Fruit fly (Drosophila melanogaster): Measurements from ENCODE around the gene RhoGAP93B.

RhoGAP93B gene

dm6 chr3R:21067543-21067942, 30.1 kb downstream of the RhoGAP93B start:
- TF ChIP-seq CG11762 (GFP tag; optimal IDR thresholded peaks at IDR 0.05; ENCODE audit: insufficient read depth) (no peak), vri (GFP tag; optimal IDR thresholded peaks at IDR 0.05) (peak; percentile 65), CG6854 (GFP tag; optimal IDR thresholded peaks at IDR 0.05) (no peak), CG8632 (GFP tag; optimal IDR thresholded peaks at IDR 0.05) (no peak)

- no peak for TF ChIP-seq vri (GFP tag; optimal IDR thresholded peaks at IDR 0.05)
- TF ChIP-seq CG31627 (GFP tag; optimal IDR thresholded peaks at IDR 0.05): no peak
- TF ChIP-seq Sox15 (GFP tag; optimal IDR thresholded peaks at IDR 0.05): no peak
- TF ChIP-seq CG10669 (GFP tag; optimal IDR thresholded peaks at IDR 0.05): no peak
- no peak for TF ChIP-seq CG11294 (GFP tag; IDR thresholded peaks at IDR 0.05)
- TF ChIP-seq CG8319 (GFP tag; optimal IDR thresholded peaks at IDR 0.05): no peak
- no peak for TF ChIP-seq CG6276 (GFP tag; optimal IDR thresholded peaks at IDR 0.05)
- TF ChIP-seq CG11762 (GFP tag; optimal IDR thresholded peaks at IDR 0.05; ENCODE audit: insufficient read depth): no peak
- no peak for TF ChIP-seq CG7368 (GFP tag; optimal IDR thresholded peaks at IDR 0.05)
- TF ChIP-seq esn (GFP tag; optimal IDR thresholded peaks at IDR 0.05): no peak
- no peak for TF ChIP-seq salr (GFP tag; optimal IDR thresholded peaks at IDR 0.05)
- no peak for TF ChIP-seq cyc (GFP tag; optimal IDR thresholded peaks at IDR 0.05)
- TF ChIP-seq Hr39 (GFP tag; optimal IDR thresholded peaks at IDR 0.05): no peak
- TF ChIP-seq OdsH (GFP tag; optimal IDR thresholded peaks at IDR 0.05): no peak
- TF ChIP-seq CG8632 (GFP tag; optimal IDR thresholded peaks at IDR 0.05): no peak
- peak; percentile 12 for TF ChIP-seq Blimp-1 (GFP tag; optimal IDR thresholded peaks at IDR 0.05)
- TF ChIP-seq CG16779 (tag; optimal IDR thresholded peaks at IDR 0.05): no peak
- no peak for TF ChIP-seq acj6 (GFP tag; optimal IDR thresholded peaks at IDR 0.05)
- TF ChIP-seq fkh (GFP tag; optimal IDR thresholded peaks at IDR 0.05): peak; percentile 71
- TF ChIP-seq Hr4 (GFP tag; optimal IDR thresholded peaks at IDR 0.05): no peak
- no peak for TF ChIP-seq dac (GFP tag; optimal IDR thresholded peaks at IDR 0.05)
- TF ChIP-seq CG6854 (GFP tag; optimal IDR thresholded peaks at IDR 0.05): no peak
- no peak for TF ChIP-seq Eip93F (GFP tag; optimal IDR thresholded peaks at IDR 0.05)
- TF ChIP-seq Smox (GFP tag; optimal IDR thresholded peaks at IDR 0.05): no peak
- TF ChIP-seq CG15336 (GFP tag; IDR thresholded peaks at IDR 0.05): 0 out of 2 replicates have a peak, but pooled peaks have one; percentile 32
- TF ChIP-seq CG3032 (tag; optimal IDR thresholded peaks at IDR 0.05): no peak
- TF ChIP-seq fd85E (GFP tag; optimal IDR thresholded peaks at IDR 0.05): no peak
- TF ChIP-seq CG6163 (GFP tag; IDR thresholded peaks at IDR 0.05): no peak
- no peak for TF ChIP-seq Eip75B (GFP tag; optimal IDR thresholded peaks at IDR 0.05)
- no peak for TF ChIP-seq net (GFP tag; optimal IDR thresholded peaks at IDR 0.05)
- TF ChIP-seq Gug (GFP tag; IDR thresholded peaks at IDR 0.05): no peak
- TF ChIP-seq CG11902 (GFP tag; optimal IDR thresholded peaks at IDR 0.05): no peak
- TF ChIP-seq CG10631 (GFP tag; optimal IDR thresholded peaks at IDR 0.05): no peak
- TF ChIP-seq pdm3 (GFP tag; optimal IDR thresholded peaks at IDR 0.05): no peak
- no peak for TF ChIP-seq CG32006 (GFP tag; optimal IDR thresholded peaks at IDR 0.05)
- TF ChIP-seq lz (GFP tag; optimal IDR thresholded peaks at IDR 0.05): no peak
- TF ChIP-seq CG6808 (GFP tag; optimal IDR thresholded peaks at IDR 0.05): no peak
- TF ChIP-seq eg (GFP tag; IDR thresholded peaks at IDR 0.05): peak; percentile 16; the same call in 1 of the 3 replicates
- TF ChIP-seq Sox14 (GFP tag; optimal IDR thresholded peaks at IDR 0.05): no peak
- TF ChIP-seq ss (GFP tag; optimal IDR thresholded peaks at IDR 0.05): no peak
- TF ChIP-seq Sox102F (GFP tag; optimal IDR thresholded peaks at IDR 0.05): no peak
- TF ChIP-seq achi (GFP tag; optimal IDR thresholded peaks at IDR 0.05): no peak
- no peak for TF ChIP-seq fd59A (GFP tag; optimal IDR thresholded peaks at IDR 0.05)
- no peak for TF ChIP-seq CG1621 (tag; optimal IDR thresholded peaks at IDR 0.05)
- TF ChIP-seq Eip78C (GFP tag): peak; percentile 46
Observed at dm6 chr3R:21066469-21067284, 30.9 kb downstream of the RhoGAP93B start.
